Worm (Caenorhabditis elegans): ENCODE measurements around the gene T21B4.15.

- TF ChIP-seq rbr-2 (tag; optimal IDR thresholded peaks at IDR 0.05) (no peak), ama-1 (optimal IDR thresholded peaks at IDR 0.05) (no peak), ces-1 (GFP tag; optimal IDR thresholded peaks at IDR 0.05) (no peak), jun-1 (tag; optimal IDR thresholded peaks at IDR 0.05) (no peak), Y75B8A.6 (GFP tag; IDR thresholded peaks at IDR 0.05) (no peak), Y105C5A.15 (GFP tag; IDR thresholded peaks at IDR 0.05) (no peak), fkh-10 (GFP tag; optimal IDR thresholded peaks at IDR 0.05) (no peak), R02D3.7 (tag; optimal IDR thresholded peaks at IDR 0.05) (no peak), lir-3 (tag; optimal IDR thresholded peaks at IDR 0.05) (no peak), nhr-237 (tag; optimal IDR thresholded peaks at IDR 0.05) (no peak), arid-1 (GFP tag; conservative IDR thresholded peaks at IDR 0.05) (no peak), nhr-11 (tag; optimal IDR thresholded peaks at IDR 0.05) (no peak), lin-15B (tag; optimal IDR thresholded peaks at IDR 0.05) (no peak)
Observed at ce11 chrII:12456633-12457032, 33.4 kb upstream of the T21B4.15 start, which contains the start of gene sre-32.
